Fruit fly (Drosophila melanogaster): ENCODE results near the gene Dph3.
A peak's percentile ranks its signal among the peaks of the same experiment; 100 is the strongest.

The Dph3 gene

DNA sequence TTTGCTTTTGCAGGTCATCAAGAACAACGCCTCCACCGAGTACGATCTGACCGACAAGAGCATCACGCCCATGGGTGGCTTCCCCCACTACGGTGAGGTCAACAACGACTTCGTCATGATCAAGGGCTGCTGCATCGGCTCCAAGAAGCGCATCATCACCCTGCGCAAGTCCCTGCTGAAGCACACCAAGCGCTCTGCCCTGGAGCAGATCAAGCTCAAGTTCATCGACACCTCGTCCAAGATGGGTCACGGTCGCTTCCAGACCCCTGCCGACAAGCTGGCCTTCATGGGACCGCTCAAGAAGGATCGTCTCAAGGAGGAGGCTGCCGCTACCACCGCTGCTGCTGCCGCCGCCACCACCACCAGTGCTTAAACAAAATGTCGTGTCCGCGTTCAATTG, 7.2 kb upstream of the Dph3 start:
- TF ChIP-seq CG6808 (GFP tag; optimal IDR thresholded peaks at IDR 0.05) (no peak), pdm3 (GFP tag; optimal IDR thresholded peaks at IDR 0.05) (no peak), spab (GFP tag; optimal IDR thresholded peaks at IDR 0.05) (no peak), Hr4 (GFP tag; optimal IDR thresholded peaks at IDR 0.05) (no peak), Gug (GFP tag; IDR thresholded peaks at IDR 0.05) (no peak), CG6276 (GFP tag; optimal IDR thresholded peaks at IDR 0.05) (no peak), CG31627 (GFP tag; optimal IDR thresholded peaks at IDR 0.05) (no peak), CG16779 (tag; optimal IDR thresholded peaks at IDR 0.05) (no peak), cyc (GFP tag; optimal IDR thresholded peaks at IDR 0.05) (no peak), Sox15 (GFP tag; optimal IDR thresholded peaks at IDR 0.05) (no peak), CG4318 (GFP tag; optimal IDR thresholded peaks at IDR 0.05) (no peak), CG11762 (GFP tag; optimal IDR thresholded peaks at IDR 0.05; ENCODE audit: insufficient read depth) (no peak), Ets96B (tag; optimal IDR thresholded peaks at IDR 0.05) (no peak), acj6 (GFP tag; optimal IDR thresholded peaks at IDR 0.05) (no peak), CG8632 (GFP tag; optimal IDR thresholded peaks at IDR 0.05) (no peak), CG11294 (GFP tag; IDR thresholded peaks at IDR 0.05) (no peak)

DNA sequence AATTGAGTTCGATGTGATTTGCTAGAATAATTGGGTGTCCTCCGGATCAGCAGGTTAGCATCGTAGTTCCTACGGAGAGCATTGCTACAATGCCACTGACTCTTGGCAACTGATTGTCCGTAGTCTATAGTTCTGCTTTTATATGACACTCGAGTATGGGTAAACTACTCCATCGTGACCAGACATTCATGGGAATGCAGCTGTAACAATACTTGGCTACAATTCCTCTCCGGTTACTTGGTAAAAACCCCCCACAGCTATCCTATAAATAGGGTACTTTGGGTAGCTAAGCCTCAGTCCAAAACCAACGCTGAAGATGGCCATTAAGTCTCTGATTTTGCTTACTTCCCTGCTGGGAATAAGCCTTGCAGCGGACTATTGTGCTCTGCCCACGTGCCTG, 6.5 kb upstream of the Dph3 start, which contains the start of gene scpr-C:
TSS of gene scpr-C (plus strand) at position 301 of the 400 bp plus-strand sequence.
- TF ChIP-seq OdsH (GFP tag; optimal IDR thresholded peaks at IDR 0.05): no peak
- TF ChIP-seq fkh (GFP tag; optimal IDR thresholded peaks at IDR 0.05): no peak
- TF ChIP-seq Ets96B (tag; optimal IDR thresholded peaks at IDR 0.05): no peak
- no peak for TF ChIP-seq Ets21C (GFP tag; optimal IDR thresholded peaks at IDR 0.05)
- no peak for TF ChIP-seq CG3919 (GFP tag; optimal IDR thresholded peaks at IDR 0.05)
- TF ChIP-seq acj6 (GFP tag; optimal IDR thresholded peaks at IDR 0.05): no peak
- no peak for TF ChIP-seq ss (GFP tag; optimal IDR thresholded peaks at IDR 0.05)
- no peak for TF ChIP-seq CG11294 (GFP tag; IDR thresholded peaks at IDR 0.05)
- TF ChIP-seq CG11762 (GFP tag; optimal IDR thresholded peaks at IDR 0.05; ENCODE audit: insufficient read depth): no peak
- TF ChIP-seq Met (GFP tag; optimal IDR thresholded peaks at IDR 0.05): no peak
- TF ChIP-seq Hr4 (GFP tag; optimal IDR thresholded peaks at IDR 0.05): no peak
- TF ChIP-seq Sox15 (GFP tag; optimal IDR thresholded peaks at IDR 0.05): no peak
- no peak for TF ChIP-seq esn (GFP tag; optimal IDR thresholded peaks at IDR 0.05)

DNA sequence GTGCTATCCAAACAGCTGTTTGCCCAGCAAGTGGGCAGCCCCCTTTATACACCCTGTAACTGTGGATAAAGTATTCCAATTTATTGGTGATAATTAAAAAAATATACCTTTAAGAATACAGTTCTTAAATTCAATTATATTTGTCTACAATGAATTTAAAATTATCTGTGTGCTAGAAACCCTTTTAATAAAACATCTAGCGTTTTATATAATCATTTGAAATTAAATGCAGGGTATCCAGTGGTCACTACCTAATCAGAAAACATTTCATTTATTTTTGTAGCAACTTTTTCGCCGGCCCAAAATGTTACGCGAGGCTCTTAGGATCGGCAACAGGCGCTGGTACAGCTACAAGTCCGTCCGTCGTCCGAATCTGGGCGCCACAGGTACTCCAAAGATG, 5.2 kb upstream of the Dph3 start, which contains the start of gene CG17726:
TSS of gene CG17726 (plus strand) at position 267 of the 400 bp plus-strand sequence.
- TF ChIP-seq CG6854 (GFP tag; optimal IDR thresholded peaks at IDR 0.05): peak; percentile 89
- TF ChIP-seq Eip93F (GFP tag; optimal IDR thresholded peaks at IDR 0.05): peak; percentile 76
- TF ChIP-seq CG8319 (GFP tag; optimal IDR thresholded peaks at IDR 0.05): no peak
- peak; percentile 97 for TF ChIP-seq CG6792 (GFP tag; optimal IDR thresholded peaks at IDR 0.05)
- peak; percentile 80 for TF ChIP-seq Blimp-1 (GFP tag; optimal IDR thresholded peaks at IDR 0.05)
- TF ChIP-seq acj6 (GFP tag; optimal IDR thresholded peaks at IDR 0.05): peak; percentile 97
- peak; percentile 97 for TF ChIP-seq CG31627 (GFP tag; optimal IDR thresholded peaks at IDR 0.05)
- TF ChIP-seq dac (GFP tag; optimal IDR thresholded peaks at IDR 0.05): peak; percentile 71
- no peak for TF ChIP-seq Hr4 (GFP tag; optimal IDR thresholded peaks at IDR 0.05)
- TF ChIP-seq dsx (GFP tag; optimal IDR thresholded peaks at IDR 0.05; ENCODE audit: poor library complexity, severe bottlenecking): peak; percentile 96
- TF ChIP-seq CG9139 (GFP tag; optimal IDR thresholded peaks at IDR 0.05): peak; percentile 94
- TF ChIP-seq Ets96B (tag; optimal IDR thresholded peaks at IDR 0.05): peak; percentile 97
- no peak for TF ChIP-seq vri (GFP tag; optimal IDR thresholded peaks at IDR 0.05)
- no peak for TF ChIP-seq spab (GFP tag; optimal IDR thresholded peaks at IDR 0.05)
- peak; percentile 97 for TF ChIP-seq pdm3 (GFP tag; optimal IDR thresholded peaks at IDR 0.05)
- TF ChIP-seq CG11902 (GFP tag; optimal IDR thresholded peaks at IDR 0.05): peak; percentile 92
- peak; percentile 97 for TF ChIP-seq CG3919 (GFP tag; optimal IDR thresholded peaks at IDR 0.05)
- peak; percentile 95 for TF ChIP-seq CG11294 (GFP tag; IDR thresholded peaks at IDR 0.05)
- TF ChIP-seq CG8119 (GFP tag; IDR thresholded peaks at IDR 0.05): peak; percentile 99
- TF ChIP-seq salr (GFP tag; optimal IDR thresholded peaks at IDR 0.05): peak; percentile 89 to 95
- TF ChIP-seq fd59A (GFP tag; optimal IDR thresholded peaks at IDR 0.05): peak; percentile 90
- peak; percentile 99 for TF ChIP-seq CG34406 (GFP tag; optimal IDR thresholded peaks at IDR 0.05)
- peak; percentile 94 for TF ChIP-seq CG10669 (GFP tag; optimal IDR thresholded peaks at IDR 0.05)
- TF ChIP-seq OdsH (GFP tag; optimal IDR thresholded peaks at IDR 0.05): peak; percentile 97
- peak; percentile 96 for TF ChIP-seq net (GFP tag; optimal IDR thresholded peaks at IDR 0.05)
- TF ChIP-seq fd85E (GFP tag; optimal IDR thresholded peaks at IDR 0.05): no peak
- TF ChIP-seq CG1621 (tag; optimal IDR thresholded peaks at IDR 0.05): peak; percentile 93
- peak; percentile 96 for TF ChIP-seq Gug (GFP tag; IDR thresholded peaks at IDR 0.05)
- peak; percentile 92 for TF ChIP-seq Ets21C (GFP tag; optimal IDR thresholded peaks at IDR 0.05)
- TF ChIP-seq CG6163 (GFP tag; IDR thresholded peaks at IDR 0.05): peak; percentile 99
- TF ChIP-seq CG15336 (GFP tag; IDR thresholded peaks at IDR 0.05): peak; percentile 99
- peak; percentile 95 for TF ChIP-seq Hr39 (GFP tag; optimal IDR thresholded peaks at IDR 0.05)
- no peak for TF ChIP-seq CG11762 (GFP tag; optimal IDR thresholded peaks at IDR 0.05; ENCODE audit: insufficient read depth)
- no peak for TF ChIP-seq fkh (GFP tag; optimal IDR thresholded peaks at IDR 0.05)
- peak; percentile 96 for TF ChIP-seq achi (GFP tag; optimal IDR thresholded peaks at IDR 0.05)

Data from whole organism, prepupa.